Fruit fly (Drosophila melanogaster) whole organism, embryonic: Measurements from ENCODE around the gene AspRS-m.

Source experiments
- ATbp ChIP-seq: fragments of 200-800 bp; sonication (Bioruptor generic); optimal IDR thresholded peaks from 2 replicates; lab custom pipeline; 2017; ENCODE audit warnings: missing biosample characterization, mild to moderate bottlenecking, missing genetic modification characterization, missing genetic modification reagents
- Atf6 ChIP-seq: fragments of 200-800 bp; sonication (Bioruptor generic); IDR thresholded peaks from 2 replicates; pipeline ENCODE4 v1.3.6; 2022; ENCODE audit warnings: missing biosample characterization, missing genetic modification characterization
- Awh ChIP-seq: fragments of 200-800 bp; sonication (Bioruptor generic); IDR thresholded peaks from 2 replicates; pipeline ENCODE4, ENCODE4 v1.3.6; 2022; ENCODE audit warnings: missing biosample characterization, missing genetic modification characterization
- CG10267 ChIP-seq: fragments of 200-800 bp; sonication (Bioruptor generic); optimal IDR thresholded peaks from 2 replicates; lab custom pipeline; 2018; ENCODE audit warnings: missing biosample characterization, mild to moderate bottlenecking, missing genetic modification characterization, moderate library complexity
- CG10321 ChIP-seq: fragments of 200-800 bp; sonication (Bioruptor generic); IDR thresholded peaks from 2 replicates; pipeline ENCODE4 v1.3.6; 2022; ENCODE audit warnings: missing biosample characterization, missing genetic modification characterization
- CG10543 ChIP-seq: fragments of 200-800 bp; sonication (Bioruptor generic); optimal IDR thresholded peaks from 3 replicates; lab custom pipeline; 2017; ENCODE audit warnings: missing biosample characterization, mild to moderate bottlenecking, missing genetic modification characterization, moderate library complexity
- CG11696 ChIP-seq: fragments of 200-800 bp; sonication (Bioruptor generic); IDR thresholded peaks from 2 replicates; pipeline ENCODE4 v1.3.6; 2022; ENCODE audit warnings: missing biosample characterization, missing genetic modification characterization
- CG12236 ChIP-seq: fragments of 200-800 bp; sonication (Bioruptor generic); optimal IDR thresholded peaks from 2 replicates; lab custom pipeline; 2016; ENCODE audit warnings: missing biosample characterization, missing genetic modification characterization
- CG12391 ChIP-seq: fragments of 200-800 bp; sonication (Bioruptor generic); optimal IDR thresholded peaks from 3 replicates; lab custom pipeline; 2018; ENCODE audit warnings: missing biosample characterization, mild to moderate bottlenecking, missing genetic modification characterization, moderate library complexity
- CG15269 ChIP-seq: fragments of 200-800 bp; sonication (Bioruptor generic); optimal IDR thresholded peaks from 2 replicates; lab custom pipeline; 2018; ENCODE audit warnings: missing biosample characterization, mild to moderate bottlenecking, missing genetic modification characterization, moderate library complexity
- CG15601 ChIP-seq: fragments of 200-800 bp; sonication (Bioruptor generic); optimal IDR thresholded peaks from 3 replicates; lab custom pipeline; 2019; ENCODE audit warnings: missing biosample characterization, mild to moderate bottlenecking, missing genetic modification characterization, moderate library complexity
- CG15696 ChIP-seq: fragments of 200-800 bp; sonication (Bioruptor generic); optimal IDR thresholded peaks from 2 replicates; lab custom pipeline; 2019; ENCODE audit warnings: missing biosample characterization, mild to moderate bottlenecking, missing genetic modification characterization, moderate library complexity
- CG17328 ChIP-seq: fragments of 200-800 bp; sonication (Bioruptor generic); IDR thresholded peaks from 2 replicates; pipeline ENCODE4 v1.3.6; 2022; ENCODE audit warnings: missing biosample characterization, missing genetic modification characterization
- CG17385 ChIP-seq: fragments of 200-800 bp; sonication (Bioruptor generic); optimal IDR thresholded peaks from 3 replicates; lab custom pipeline; 2018; ENCODE audit warnings: missing biosample characterization, mild to moderate bottlenecking, missing genetic modification characterization
- CG18011 ChIP-seq: fragments of 200-800 bp; sonication (Bioruptor generic); optimal IDR thresholded peaks from 2 replicates; lab custom pipeline; 2017; ENCODE audit warnings: missing biosample characterization, missing genetic modification characterization, mild to moderate bottlenecking, moderate library complexity, missing genotype
- CG18599 ChIP-seq: fragments of 200-800 bp; sonication (Bioruptor generic); optimal IDR thresholded peaks from 3 replicates; lab custom pipeline; 2017; ENCODE audit warnings: missing biosample characterization, missing genetic modification characterization, mild to moderate bottlenecking, moderate library complexity, missing genetic modification reagents
- CG2202 ChIP-seq: fragments of 200-800 bp; sonication (Bioruptor generic); optimal IDR thresholded peaks from 2 replicates; lab custom pipeline; 2018; ENCODE audit warnings: missing biosample characterization, mild to moderate bottlenecking, missing genetic modification characterization
- CG31441 ChIP-seq: fragments of 200-800 bp; sonication (Bioruptor generic); IDR thresholded peaks from 2 replicates; pipeline ENCODE4 v1.3.6; 2022; ENCODE audit warnings: missing biosample characterization, missing genetic modification characterization
- CG7357 ChIP-seq: fragments of 200-800 bp; sonication (Bioruptor generic); IDR thresholded peaks from 3 replicates; pipeline ENCODE4 v1.3.6; 2022; ENCODE audit warnings: missing biosample characterization, missing genetic modification characterization
- CG7839 ChIP-seq: fragments of 200-800 bp; sonication (Bioruptor generic); optimal IDR thresholded peaks from 3 replicates; lab custom pipeline; 2018; ENCODE audit warnings: missing biosample characterization, mild to moderate bottlenecking, missing genetic modification characterization, moderate library complexity
- CG9437 ChIP-seq: fragments of 200-800 bp; sonication (Bioruptor generic); optimal IDR thresholded peaks from 2 replicates; lab custom pipeline; 2018; ENCODE audit warnings: missing biosample characterization, mild to moderate bottlenecking, missing genetic modification characterization
- D19A ChIP-seq: fragments of 200-800 bp; optimal IDR thresholded peaks from 3 replicates; lab custom pipeline; 2019; ENCODE audit warnings: missing biosample characterization, mild to moderate bottlenecking, missing genetic modification characterization, moderate library complexity
- Drgx ChIP-seq: fragments of 200-800 bp; sonication (Bioruptor generic); IDR thresholded peaks from 2 replicates; pipeline ENCODE4 v1.3.6; 2022; ENCODE audit warnings: missing biosample characterization, missing genetic modification characterization
- Eip74EF ChIP-seq, 2 experiments: fragments of 200-800 bp in 1 of 2; fragments of >200 bp in 1 of 2; sonication (Bioruptor generic) in 1 of 2; optimal IDR thresholded peaks; 2 replicates each; lab custom pipeline; 2017 to 2019; ENCODE audit warnings: missing biosample characterization in 2 of 2, missing genetic modification characterization in 2 of 2, mild to moderate bottlenecking in 1 of 2, moderate library complexity in 1 of 2
- Gug ChIP-seq: fragments of 200-800 bp; sonication (Bioruptor generic); IDR thresholded peaks from 4 replicates; pipeline ENCODE4 v1.3.6; 2022; ENCODE audit warnings: missing biosample characterization, missing genetic modification characterization
- Hand ChIP-seq: fragments of 200-800 bp; sonication (Bioruptor generic); optimal IDR thresholded peaks from 2 replicates; lab custom pipeline; 2017; ENCODE audit warnings: mild to moderate bottlenecking, missing biosample characterization, missing genetic modification reagents, missing genetic modification characterization
- Hr39 ChIP-seq: fragments of >200 bp; optimal IDR thresholded peaks from 2 replicates; lab custom pipeline; 2017
- Mad ChIP-seq: fragments of 200-800 bp; sonication (Bioruptor generic); optimal IDR thresholded peaks from 2 replicates; lab custom pipeline; 2016; ENCODE audit warnings: missing biosample characterization, missing genetic modification characterization
- Max ChIP-seq: fragments of 200-800 bp; sonication (Bioruptor generic); optimal IDR thresholded peaks from 2 replicates; lab custom pipeline; 2016; ENCODE audit warnings: missing biosample characterization, mild to moderate bottlenecking, missing genetic modification characterization
- Six4 ChIP-seq: fragments of 200-800 bp; sonication (Bioruptor generic); optimal IDR thresholded peaks from 2 replicates; lab custom pipeline; 2016; ENCODE audit warnings: missing biosample characterization, missing genetic modification characterization
- Ssrp ChIP-seq: fragments of 200-800 bp; sonication (Bioruptor generic); optimal IDR thresholded peaks from 2 replicates; lab custom pipeline; 2018; ENCODE audit warnings: missing biosample characterization, mild to moderate bottlenecking, missing genetic modification characterization, moderate library complexity
- Xbp1 ChIP-seq: fragments of 200-800 bp; sonication (Bioruptor generic); optimal IDR thresholded peaks from 3 replicates; lab custom pipeline; 2016; ENCODE audit warnings: missing biosample characterization, mild to moderate bottlenecking, missing genetic modification characterization
- Xrp1 ChIP-seq: fragments of 200-800 bp; sonication (Bioruptor generic); IDR thresholded peaks from 2 replicates; pipeline ENCODE4 v1.3.6; 2022; ENCODE audit warnings: missing biosample characterization, missing genetic modification characterization
- abd-A ChIP-seq: fragments of 200-800 bp; sonication (Bioruptor generic); optimal IDR thresholded peaks from 3 replicates; lab custom pipeline; 2019; ENCODE audit warnings: missing biosample characterization, mild to moderate bottlenecking, missing genetic modification characterization, moderate library complexity
- bcd ChIP-seq: fragments of 200-800 bp; sonication (Bioruptor generic); optimal IDR thresholded peaks from 2 replicates; lab custom pipeline; 2017; ENCODE audit warnings: missing biosample characterization, mild to moderate bottlenecking, missing genetic modification characterization
- chinmo ChIP-seq: fragments of 200-800 bp; sonication (Bioruptor generic); IDR thresholded peaks from 4 replicates; pipeline ENCODE4 v1.3.6; 2022; ENCODE audit warnings: missing biosample characterization, missing genetic modification characterization; ENCODE audit not compliant: partially characterized antibody
- dimm ChIP-seq: fragments of 200-800 bp; sonication (Bioruptor generic); IDR thresholded peaks from 2 replicates; pipeline ENCODE4 v1.3.6; 2022; ENCODE audit warnings: missing biosample characterization, missing genetic modification characterization
- dysf ChIP-seq: fragments of 200-800 bp; sonication (Bioruptor generic); IDR thresholded peaks from 3 replicates; pipeline ENCODE4 v1.3.6; 2022; ENCODE audit warnings: missing biosample characterization, missing genetic modification characterization
- gem ChIP-seq: fragments of 200-800 bp; sonication (Bioruptor generic); optimal IDR thresholded peaks from 2 replicates; lab custom pipeline; 2019; ENCODE audit warnings: missing biosample characterization, mild to moderate bottlenecking, missing genetic modification characterization, moderate library complexity
- kay ChIP-seq: fragments of 200-800 bp; sonication (Bioruptor generic); optimal IDR thresholded peaks from 2 replicates; lab custom pipeline; 2016; ENCODE audit warnings: missing biosample characterization, missing genetic modification characterization
- lola ChIP-seq, 3 experiments: fragments of >200 bp in 2 of 3; fragments of 200-800 bp in 1 of 3; sonication (Bioruptor generic) in 1 of 3; optimal IDR thresholded peaks; 2 replicates each; lab custom pipeline; 2017 to 2019; ENCODE audit warnings: missing biosample characterization in 3 of 3, missing genetic modification characterization in 3 of 3, mild to moderate bottlenecking in 1 of 3, moderate library complexity in 1 of 3
- mam ChIP-seq: fragments of 200-800 bp; sonication (Bioruptor generic); optimal IDR thresholded peaks from 3 replicates; lab custom pipeline; 2016; ENCODE audit warnings: missing biosample characterization, missing genetic modification characterization
- nerfin-1 ChIP-seq: fragments of 200-800 bp; sonication (Bioruptor generic); optimal IDR thresholded peaks from 3 replicates; lab custom pipeline; 2019; ENCODE audit warnings: missing biosample characterization, mild to moderate bottlenecking, missing genetic modification characterization, moderate library complexity
- nom ChIP-seq: fragments of 200-800 bp; sonication (Bioruptor generic); optimal IDR thresholded peaks from 2 replicates; lab custom pipeline; 2017; ENCODE audit warnings: missing biosample characterization, missing genetic modification characterization, mild to moderate bottlenecking, moderate library complexity, missing genetic modification reagents
- pho ChIP-seq: fragments of 200-800 bp; sonication (Bioruptor generic); optimal IDR thresholded peaks from 2 replicates; lab custom pipeline; 2016; ENCODE audit warnings: missing biosample characterization, missing genetic modification characterization
- run ChIP-seq: fragments of 200-800 bp; sonication (Bioruptor generic); optimal IDR thresholded peaks from 3 replicates; lab custom pipeline; 2018; ENCODE audit warnings: missing biosample characterization, mild to moderate bottlenecking, missing genetic modification characterization
- sisA ChIP-seq: fragments of 200-800 bp; sonication (Bioruptor generic); IDR thresholded peaks from 2 replicates; pipeline ENCODE4 v1.3.6; 2022; ENCODE audit warnings: missing biosample characterization, missing genetic modification characterization
- tin ChIP-seq: fragments of 200-800 bp; sonication (Bioruptor generic); optimal IDR thresholded peaks from 3 replicates; lab custom pipeline; 2016; ENCODE audit warnings: missing biosample characterization, missing genetic modification characterization
- wor ChIP-seq: fragments of 200-800 bp; sonication (Bioruptor generic); IDR thresholded peaks from 2 replicates; pipeline ENCODE4 v1.3.6; 2022; ENCODE audit warnings: missing biosample characterization, missing genetic modification characterization

Gene AspRS-m

DNA sequence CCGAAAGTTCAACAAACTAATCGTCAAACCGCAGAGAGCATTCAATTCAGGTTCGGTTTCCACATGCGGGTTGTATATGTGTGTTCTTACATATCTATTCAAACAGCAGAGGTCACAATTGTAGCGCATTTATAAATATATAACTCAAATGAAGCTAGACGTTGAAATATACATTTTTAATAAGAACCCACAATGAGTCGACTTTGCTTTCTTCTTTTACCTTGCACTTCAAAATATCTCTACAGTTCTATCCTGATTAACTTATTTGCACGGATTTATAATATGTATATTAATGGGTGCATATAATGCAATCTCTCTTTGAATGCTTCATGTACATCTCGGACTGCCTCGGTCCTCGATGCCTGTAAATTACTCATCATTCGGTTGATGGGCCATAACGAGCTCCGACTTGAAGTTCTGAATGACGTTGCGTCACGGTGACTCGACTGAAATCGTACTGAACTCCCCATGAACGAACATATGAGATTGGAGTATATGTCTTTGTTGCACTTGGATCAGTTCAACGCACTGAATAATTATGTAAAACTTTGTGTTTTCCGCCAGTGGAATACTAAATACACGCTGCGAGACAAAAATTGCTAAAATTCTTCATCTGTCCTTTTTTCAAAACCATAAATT, 8.4 kb upstream of the AspRS-m start:
- TF ChIP-seq run (tag; lab: Kevin White, UChicago), result peak; percentile 42
- TF ChIP-seq CG10321, result no peak
- peak; percentile 8 for TF ChIP-seq tin (GFP tag; lab: Kevin White, UChicago)
- TF ChIP-seq CG18599 (GFP tag; lab: Kevin White, UChicago), result peak; percentile 10
- peak; percentile 13 for TF ChIP-seq Ssrp (tag; lab: Kevin White, UChicago)
- TF ChIP-seq wor, result no peak
- TF ChIP-seq sisA (GFP tag; lab: Robert Waterston, UW), result 0 out of 2 replicates have a peak, but pooled peaks have one; percentile 25
- TF ChIP-seq Max, result peak; percentile 5
- no peak for TF ChIP-seq Hand (GFP tag; lab: Kevin White, UChicago)
- TF ChIP-seq CG7839 (tag; lab: Kevin White, UChicago), result peak; percentile 43
- peak; percentile 36 for TF ChIP-seq nerfin-1 (tag; lab: Kevin White, UChicago)
- TF ChIP-seq CG12236, result no peak
- no peak for TF ChIP-seq Mad
- TF ChIP-seq Gug (GFP tag; lab: Robert Waterston, UW), result no peak
- TF ChIP-seq CG12391 (tag; lab: Kevin White, UChicago), result peak; percentile 32
- TF ChIP-seq gem, result peak; percentile 64
- TF ChIP-seq kay (GFP tag; lab: Kevin White, UChicago), result peak; percentile 24
- TF ChIP-seq mam (GFP tag; lab: Kevin White, UChicago), result no peak
- peak; percentile 34; the same call in 1 of the 3 replicates for TF ChIP-seq dysf (GFP tag; lab: Robert Waterston, UW)
- TF ChIP-seq CG10543 (GFP tag; lab: Kevin White, UChicago), result no peak
- no peak for TF ChIP-seq Hr39 (lab: Kevin White, UChicago)
- no peak for TF ChIP-seq abd-A
- peak; percentile 25 for TF ChIP-seq CG17385 (GFP tag; lab: Kevin White, UChicago)
- TF ChIP-seq dimm (GFP tag; lab: Robert Waterston, UW), result no peak
- no peak for TF ChIP-seq bcd (GFP tag; lab: Kevin White, UChicago)
- TF ChIP-seq D19A (tag; lab: Kevin White, UChicago), result peak; percentile 50
- TF ChIP-seq Atf6 (GFP tag; lab: Robert Waterston, UW), result peak; percentile 25; the same call in 1 of the 2 replicates
- peak; percentile 30 for TF ChIP-seq CG15269 (tag; lab: Kevin White, UChicago)
- peak; percentile 58 for TF ChIP-seq Xrp1 (GFP tag; lab: Robert Waterston, UW)
- peak; percentile 9 for TF ChIP-seq CG2202 (tag; lab: Kevin White, UChicago)
- TF ChIP-seq CG7357 (GFP tag; lab: Robert Waterston, UW), result no peak
- TF ChIP-seq Six4 (GFP tag; lab: Kevin White, UChicago), result no peak
- TF ChIP-seq CG11696 (GFP tag; lab: Robert Waterston, UW), result peak; percentile 88
- peak; percentile 42 for TF ChIP-seq nom (GFP tag; lab: Kevin White, UChicago)
- no peak for TF ChIP-seq CG15696 (tag; lab: Kevin White, UChicago)
- peak; percentile 46 for TF ChIP-seq ATbp (GFP tag; lab: Kevin White, UChicago)
- TF ChIP-seq lola (GFP tag; optimal IDR thresholded peaks at IDR 0.05; lab: Kevin White, UChicago), result peak in 1 of 3 experiments; percentile 56
- no peak for TF ChIP-seq Awh (GFP tag; lab: Robert Waterston, UW)
- no peak for TF ChIP-seq chinmo (GFP tag; lab: Robert Waterston, UW)
- peak; percentile 52 for TF ChIP-seq CG15601 (tag; lab: Kevin White, UChicago)
- TF ChIP-seq CG18011, result no peak
- TF ChIP-seq CG31441 (GFP tag; lab: Robert Waterston, UW), result peak; percentile 65
- no peak for TF ChIP-seq pho
- TF ChIP-seq Drgx, result peak; percentile 31; the same call in 1 of the 2 replicates
- peak; percentile 21 for TF ChIP-seq CG9437
- peak; percentile 12 for TF ChIP-seq Xbp1
- TF ChIP-seq CG17328, result peak; percentile 34; the same call in 1 of the 2 replicates
- TF ChIP-seq CG10267 (tag; lab: Kevin White, UChicago), result peak; percentile 27
- peak in 1 of 2 experiments; percentile 17 for TF ChIP-seq Eip74EF (GFP tag; optimal IDR thresholded peaks at IDR 0.05; lab: Kevin White, UChicago)
